Worm (Caenorhabditis elegans) whole organism, L1 larva: Measurements from ENCODE around the gene dtmk-1.

Experiments used
- aha-1 ChIP-seq: fragments of 150-350 bp; optimal IDR thresholded peaks from 2 replicates; lab custom pipeline; 2014; ENCODE audit warnings: missing biosample characterization, missing genetic modification characterization
- ama-1 ChIP-seq: fragments of 150-350 bp; optimal IDR thresholded peaks from 2 replicates; lab custom pipeline; 2014
- fkh-4 ChIP-seq: sonication (generic microtip); optimal IDR thresholded peaks from 2 replicates; lab custom pipeline; 2016; ENCODE audit warnings: missing compliant biosample characterization, missing genetic modification characterization, borderline replicate concordance
- fos-1 ChIP-seq: fragments of 150-350 bp; optimal IDR thresholded peaks from 2 replicates; lab custom pipeline; 2014; ENCODE audit warnings: missing biosample characterization, missing genetic modification characterization
- hlh-17 ChIP-seq: fragments of 200-800 bp; sonication (Bioruptor generic); optimal IDR thresholded peaks from 2 replicates; lab custom pipeline; 2018; ENCODE audit warnings: missing genetic modification characterization, mild to moderate bottlenecking, missing compliant biosample characterization, moderate library complexity, borderline replicate concordance
- lin-39 ChIP-seq: fragments of 150-350 bp; optimal IDR thresholded peaks from 2 replicates; lab custom pipeline; 2014; ENCODE audit warnings: missing biosample characterization, missing genetic modification reagents, missing genetic modification characterization
- nhr-28 ChIP-seq: fragments of 150-350 bp; optimal IDR thresholded peaks from 2 replicates; lab custom pipeline; 2014; ENCODE audit warnings: missing biosample characterization, missing genetic modification characterization
- nhr-76 ChIP-seq: sonication (generic microtip); optimal IDR thresholded peaks from 2 replicates; lab custom pipeline; 2017; ENCODE audit warnings: missing biosample characterization, missing genetic modification characterization

DNA sequence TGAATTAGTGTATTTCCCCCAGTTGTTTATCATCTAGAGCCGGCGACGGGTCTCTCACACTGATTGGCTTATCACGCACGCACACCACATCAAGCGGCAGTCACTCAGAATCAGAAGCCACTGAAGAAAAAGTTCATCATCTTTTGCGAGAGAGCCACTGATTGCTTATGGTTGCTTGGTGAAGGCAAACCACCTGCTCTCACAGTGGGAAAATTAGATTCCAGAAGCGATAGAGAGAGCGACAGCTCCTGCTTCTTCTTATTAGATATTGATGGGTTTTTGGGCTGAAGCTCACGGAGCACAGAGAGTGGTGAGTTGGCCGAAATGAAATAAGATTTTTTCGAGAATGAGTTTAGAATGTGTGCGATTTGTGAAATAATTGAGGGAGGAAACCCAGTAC, 10.8 kb downstream of the dtmk-1 start:
- no peak for TF ChIP-seq fkh-4 (tag; lab: Kevin White, UChicago)
- TF ChIP-seq fos-1: no peak
- TF ChIP-seq aha-1 (tag; lab: Kevin White, UChicago): no peak
- TF ChIP-seq nhr-28: no peak
- TF ChIP-seq lin-39: no peak
- TF ChIP-seq hlh-17: no peak
- no peak for TF ChIP-seq nhr-76 (tag; lab: Kevin White, UChicago)
- no peak for TF ChIP-seq ama-1 (lab: Kevin White, UChicago)
